Fruit fly (Drosophila melanogaster) whole organism, embryonic: Measurements from ENCODE around the gene Nxf3.

Experiments
- Antp ChIP-seq: fragments of 200-800 bp; sonication (Bioruptor generic); optimal IDR thresholded peaks from 3 replicates; lab custom pipeline; 2016; ENCODE audit warnings: missing biosample characterization, missing genetic modification characterization
- Bdp1 ChIP-seq: fragments of 200-800 bp; sonication (Bioruptor generic); optimal IDR thresholded peaks from 3 replicates; lab custom pipeline; 2016; ENCODE audit warnings: missing biosample characterization, missing genetic modification characterization
- CG10267 ChIP-seq: fragments of 200-800 bp; sonication (Bioruptor generic); optimal IDR thresholded peaks from 2 replicates; lab custom pipeline; 2018; ENCODE audit warnings: missing biosample characterization, mild to moderate bottlenecking, missing genetic modification characterization, moderate library complexity
- CG10274 ChIP-seq: fragments of 200-800 bp; sonication (Bioruptor generic); optimal IDR thresholded peaks from 3 replicates; lab custom pipeline; 2017; ENCODE audit warnings: missing biosample characterization, mild to moderate bottlenecking, missing genetic modification characterization
- CG10654 ChIP-seq: fragments of 200-800 bp; sonication (Bioruptor generic); optimal IDR thresholded peaks from 2 replicates; lab custom pipeline; 2016; ENCODE audit warnings: missing biosample characterization, missing genetic modification characterization
- CG12155 ChIP-seq: fragments of 200-800 bp; sonication (Bioruptor generic); optimal IDR thresholded peaks from 3 replicates; lab custom pipeline; 2016; ENCODE audit warnings: missing biosample characterization, missing genetic modification characterization
- CG14710 ChIP-seq: fragments of 200-800 bp; sonication (Bioruptor generic); optimal IDR thresholded peaks from 3 replicates; lab custom pipeline; 2019; ENCODE audit warnings: missing biosample characterization, mild to moderate bottlenecking, missing genetic modification characterization, moderate library complexity
- CG1529 ChIP-seq: fragments of 200-800 bp; sonication (Bioruptor generic); optimal IDR thresholded peaks from 3 replicates; lab custom pipeline; 2018; ENCODE audit warnings: missing biosample characterization, missing genetic modification characterization
- CG1602 ChIP-seq: fragments of 200-800 bp; sonication (Bioruptor generic); optimal IDR thresholded peaks from 3 replicates; lab custom pipeline; 2016; ENCODE audit warnings: missing biosample characterization, missing genetic modification characterization
- CG16815 ChIP-seq: fragments of 200-800 bp; sonication (Bioruptor generic); optimal IDR thresholded peaks from 3 replicates; lab custom pipeline; 2017; ENCODE audit warnings: missing biosample characterization, mild to moderate bottlenecking, missing genetic modification characterization
- CG16863 ChIP-seq: fragments of 200-800 bp; sonication (Bioruptor generic); optimal IDR thresholded peaks from 3 replicates; lab custom pipeline; 2016; ENCODE audit warnings: missing biosample characterization, missing genetic modification characterization
- CG17359 ChIP-seq: fragments of 200-800 bp; sonication (Bioruptor generic); optimal IDR thresholded peaks from 3 replicates; lab custom pipeline; 2018; ENCODE audit warnings: missing biosample characterization, mild to moderate bottlenecking, missing genetic modification characterization, moderate library complexity
- CG2712 ChIP-seq: fragments of 200-800 bp; optimal IDR thresholded peaks from 3 replicates; lab custom pipeline; 2019; ENCODE audit warnings: missing biosample characterization, mild to moderate bottlenecking, missing genetic modification characterization, moderate library complexity
- CG30431 ChIP-seq: fragments of 200-800 bp; sonication (Bioruptor generic); optimal IDR thresholded peaks from 2 replicates; lab custom pipeline; 2017; ENCODE audit warnings: missing biosample characterization, missing genetic modification characterization
- CG32772 ChIP-seq: fragments of 200-800 bp; sonication (Bioruptor generic); IDR thresholded peaks from 2 replicates; pipeline ENCODE4 v1.3.6; 2022; ENCODE audit warnings: missing biosample characterization, missing genetic modification characterization
- CG3407 ChIP-seq: fragments of 200-800 bp; sonication (Bioruptor generic); optimal IDR thresholded peaks from 2 replicates; lab custom pipeline; 2018; ENCODE audit warnings: missing biosample characterization, mild to moderate bottlenecking, missing genetic modification characterization
- CG6683 ChIP-seq: fragments of 200-800 bp; sonication (Bioruptor generic); optimal IDR thresholded peaks from 2 replicates; lab custom pipeline; 2017; ENCODE audit warnings: missing biosample characterization, mild to moderate bottlenecking, missing genetic modification characterization, missing genetic modification reagents
- CG7839 ChIP-seq: fragments of 200-800 bp; sonication (Bioruptor generic); optimal IDR thresholded peaks from 3 replicates; lab custom pipeline; 2018; ENCODE audit warnings: missing biosample characterization, mild to moderate bottlenecking, missing genetic modification characterization, moderate library complexity
- CG8478 ChIP-seq: fragments of >200 bp; optimal IDR thresholded peaks from 2 replicates; lab custom pipeline; 2018
- CG9609 ChIP-seq: fragments of 200-800 bp; sonication (Bioruptor generic); optimal IDR thresholded peaks from 3 replicates; lab custom pipeline; 2016; ENCODE audit warnings: missing biosample characterization, missing genetic modification characterization
- Camta ChIP-seq: fragments of 200-800 bp; sonication (Bioruptor generic); optimal IDR thresholded peaks from 2 replicates; lab custom pipeline; 2016; ENCODE audit warnings: missing biosample characterization, missing genetic modification characterization
- HLH3B ChIP-seq: fragments of 200-800 bp; sonication (Bioruptor generic); IDR thresholded peaks from 2 replicates; pipeline ENCODE4 v1.3.6; 2022; ENCODE audit warnings: missing biosample characterization, missing genetic modification characterization
- Hr51 ChIP-seq, 2 experiments: fragments of 200-800 bp; sonication (Bioruptor generic); optimal IDR thresholded peaks; 2 replicates in 1 of 2; 3 replicates in 1 of 2; lab custom pipeline; 2016 to 2018; ENCODE audit warnings: missing biosample characterization in 2 of 2, missing genetic modification characterization in 2 of 2, mild to moderate bottlenecking in 1 of 2, moderate library complexity in 1 of 2
- Sry-δ ChIP-seq: fragments of 200-800 bp; sonication (Bioruptor generic); optimal IDR thresholded peaks from 2 replicates; lab custom pipeline; 2016; ENCODE audit warnings: missing biosample characterization, missing genetic modification characterization
- Ssrp ChIP-seq: fragments of 200-800 bp; sonication (Bioruptor generic); optimal IDR thresholded peaks from 2 replicates; lab custom pipeline; 2018; ENCODE audit warnings: missing biosample characterization, mild to moderate bottlenecking, missing genetic modification characterization, moderate library complexity
- Tbp ChIP-seq: fragments of >200 bp; optimal IDR thresholded peaks from 2 replicates; lab custom pipeline; 2018; ENCODE audit warnings: missing biosample characterization, missing genetic modification characterization
- Vsx1 ChIP-seq: fragments of 200-800 bp; sonication (Bioruptor generic); optimal IDR thresholded peaks from 2 replicates; lab custom pipeline; 2017; ENCODE audit warnings: missing biosample characterization, mild to moderate bottlenecking, missing genetic modification characterization, missing genetic modification reagents
- Xrp1 ChIP-seq: fragments of 200-800 bp; sonication (Bioruptor generic); IDR thresholded peaks from 2 replicates; pipeline ENCODE4 v1.3.6; 2022; ENCODE audit warnings: missing biosample characterization, missing genetic modification characterization
- YL-1 ChIP-seq: fragments of 200-800 bp; sonication (Bioruptor generic); optimal IDR thresholded peaks from 3 replicates; lab custom pipeline; 2017; ENCODE audit warnings: missing biosample characterization, mild to moderate bottlenecking, missing genetic modification characterization
- ab ChIP-seq: fragments of 200-800 bp; sonication (Bioruptor generic); optimal IDR thresholded peaks from 2 replicates; lab custom pipeline; 2016; ENCODE audit warnings: missing biosample characterization, missing genetic modification characterization
- caup ChIP-seq: fragments of 200-800 bp; sonication (Bioruptor generic); optimal IDR thresholded peaks from 3 replicates; lab custom pipeline; 2017; ENCODE audit warnings: missing biosample characterization, mild to moderate bottlenecking, missing genetic modification characterization, moderate library complexity; ENCODE audit not compliant: severe bottlenecking
- chif ChIP-seq, 2 experiments: fragments of 200-800 bp; sonication (Bioruptor generic); optimal IDR thresholded peaks; 3 replicates each; lab custom pipeline; 2016; ENCODE audit warnings: missing biosample characterization in 2 of 2, missing genetic modification characterization in 2 of 2
- crp ChIP-seq, 2 experiments: fragments of 200-800 bp; sonication (Bioruptor generic); optimal IDR thresholded peaks; 2 replicates in 1 of 2; 3 replicates in 1 of 2; lab custom pipeline; 2017; ENCODE audit warnings: missing biosample characterization in 2 of 2, missing genetic modification characterization in 2 of 2, mild to moderate bottlenecking in 1 of 2, moderate library complexity in 1 of 2
- dm ChIP-seq: fragments of 200-800 bp; sonication (Bioruptor generic); optimal IDR thresholded peaks from 3 replicates; lab custom pipeline; 2016; ENCODE audit warnings: missing biosample characterization, missing genetic modification characterization
- fd3F ChIP-seq: fragments of 200-800 bp; sonication (Bioruptor generic); optimal IDR thresholded peaks from 2 replicates; lab custom pipeline; 2018; ENCODE audit warnings: missing biosample characterization, mild to moderate bottlenecking, missing genetic modification characterization, moderate library complexity
- grau ChIP-seq: fragments of 200-800 bp; optimal IDR thresholded peaks from 3 replicates; lab custom pipeline; 2019; ENCODE audit warnings: missing biosample characterization, mild to moderate bottlenecking, missing genetic modification characterization, moderate library complexity
- hbn ChIP-seq: fragments of 200-800 bp; sonication (Bioruptor generic); IDR thresholded peaks from 2 replicates; pipeline ENCODE4 v1.3.6; 2022; ENCODE audit warnings: missing biosample characterization, missing genetic modification characterization; ENCODE audit not compliant: partially characterized antibody
- jigr1 ChIP-seq: fragments of 200-800 bp; sonication (Bioruptor generic); IDR thresholded peaks from 3 replicates; pipeline ENCODE4 v1.3.6; 2022; ENCODE audit warnings: missing biosample characterization, missing genetic modification characterization
- lab ChIP-seq: fragments of 200-800 bp; sonication (Bioruptor generic); optimal IDR thresholded peaks from 3 replicates; lab custom pipeline; 2017; ENCODE audit warnings: missing biosample characterization, missing genetic modification characterization, mild to moderate bottlenecking, moderate library complexity, missing genetic modification reagents
- lmd ChIP-seq: fragments of 200-800 bp; sonication (Bioruptor generic); IDR thresholded peaks from 2 replicates; pipeline ENCODE4 v1.3.6; 2022; ENCODE audit warnings: missing biosample characterization, missing genetic modification characterization
- lov ChIP-seq, 2 experiments: fragments of 200-800 bp in 1 of 2; fragments of >200 bp in 1 of 2; sonication (Bioruptor generic) in 1 of 2; IDR thresholded peaks in 1 of 2; optimal IDR thresholded peaks in 1 of 2; 2 replicates in 1 of 2; 3 replicates in 1 of 2; pipeline versions ENCODE4 v1.3.6 to Lab custom; 2017 to 2022; ENCODE audit warnings: missing biosample characterization in 1 of 2, missing genetic modification characterization in 1 of 2
- nmo ChIP-seq: fragments of 200-800 bp; sonication (Bioruptor generic); optimal IDR thresholded peaks from 2 replicates; lab custom pipeline; 2018; ENCODE audit warnings: missing biosample characterization, mild to moderate bottlenecking, missing genetic modification characterization, moderate library complexity
- oc ChIP-seq: fragments of 200-800 bp; sonication (Bioruptor generic); optimal IDR thresholded peaks from 2 replicates; lab custom pipeline; 2018; ENCODE audit warnings: missing biosample characterization, mild to moderate bottlenecking, missing genetic modification characterization, moderate library complexity
- pho ChIP-seq: fragments of 200-800 bp; sonication (Bioruptor generic); optimal IDR thresholded peaks from 2 replicates; lab custom pipeline; 2016; ENCODE audit warnings: missing biosample characterization, missing genetic modification characterization
- phol ChIP-seq: fragments of 200-800 bp; sonication (Bioruptor generic); optimal IDR thresholded peaks from 3 replicates; lab custom pipeline; 2018; ENCODE audit warnings: missing biosample characterization, mild to moderate bottlenecking, missing genetic modification characterization, moderate library complexity
- salm ChIP-seq: fragments of 200-800 bp; sonication (Bioruptor generic); optimal IDR thresholded peaks from 2 replicates; lab custom pipeline; 2018; ENCODE audit warnings: missing biosample characterization, mild to moderate bottlenecking, missing genetic modification characterization
- slou ChIP-seq: fragments of 200-800 bp; sonication (Bioruptor generic); optimal IDR thresholded peaks from 3 replicates; lab custom pipeline; 2016; ENCODE audit warnings: missing biosample characterization, missing genetic modification characterization
- trem ChIP-seq: fragments of 200-800 bp; optimal IDR thresholded peaks from 3 replicates; lab custom pipeline; 2019; ENCODE audit warnings: missing biosample characterization, mild to moderate bottlenecking, missing genetic modification characterization, moderate library complexity
- zfh1 ChIP-seq: fragments of 200-800 bp; sonication (Bioruptor generic); IDR thresholded peaks from 3 replicates; pipeline ENCODE4 v1.3.6; 2022; ENCODE audit warnings: missing biosample characterization, missing genetic modification characterization

Gene Nxf3

dm6 chr3L:13957212-13957668 is 7.8 kb upstream of the Nxf3 start (continued):
- TF ChIP-seq CG10654 (peak; percentile 57), CG1529 (GFP tag; lab: Kevin White, UChicago) (peak; percentile 40), CG3407 (GFP tag; lab: Kevin White, UChicago) (peak; percentile 65), YL-1 (GFP tag; lab: Kevin White, UChicago) (peak; percentile 4), chif (GFP tag; optimal IDR thresholded peaks at IDR 0.05; lab: Kevin White, UChicago) (peak; percentile 23 to 63), Bdp1 (GFP tag; lab: Kevin White, UChicago) (no peak), HLH3B (peak; percentile 26; the same call in 1 of the 2 replicates), salm (tag; lab: Kevin White, UChicago) (peak; percentile 43), CG9609 (GFP tag; lab: Kevin White, UChicago) (peak; percentile 37), Camta (GFP tag; lab: Kevin White, UChicago) (peak; percentile 49), jigr1 (GFP tag; lab: Robert Waterston, UW) (peak; percentile 39; the same call in 1 of the 3 replicates), CG16815 (GFP tag; lab: Kevin White, UChicago) (peak; percentile 75), oc (peak; percentile 57), slou (GFP tag; lab: Kevin White, UChicago) (peak; percentile 3), Ssrp (peak; percentile 77), dm (GFP tag; lab: Kevin White, UChicago) (peak; percentile 16), ab (no peak), pho (GFP tag; lab: Kevin White, UChicago) (peak; percentile 27), nmo (peak; percentile 76), CG17359 (tag; lab: Kevin White, UChicago) (peak; percentile 75), phol (tag; lab: Kevin White, UChicago) (peak; percentile 91), trem (tag; lab: Kevin White, UChicago) (peak; percentile 59), fd3F (peak; percentile 15), Antp (GFP tag; lab: Kevin White, UChicago) (peak; percentile 21), Xrp1 (GFP tag; lab: Robert Waterston, UW) (peak; percentile 73), lab (GFP tag; lab: Kevin White, UChicago) (peak; percentile 50), lov (optimal IDR thresholded peaks at IDR 0.05; lab: Kevin White, UChicago) (no peak), lov (GFP tag; IDR thresholded peaks at IDR 0.05; lab: Robert Waterston, UW) (no peak), crp (GFP tag; optimal IDR thresholded peaks at IDR 0.05; lab: Kevin White, UChicago) (peak in 1 of 2 experiments; percentile 22), caup (GFP tag; lab: Kevin White, UChicago) (peak; percentile 1), CG2712 (tag; lab: Kevin White, UChicago) (peak; percentile 81), CG30431 (GFP tag; lab: Kevin White, UChicago) (peak; percentile 56), zfh1 (no peak), CG6683 (GFP tag; lab: Kevin White, UChicago) (peak; percentile 45), Tbp (GFP tag; lab: Kevin White, UChicago) (no peak), CG12155 (peak; percentile 43), CG16863 (GFP tag; lab: Kevin White, UChicago) (peak; percentile 4), CG7839 (tag; lab: Kevin White, UChicago) (peak; percentile 76), lmd (peak; percentile 41), CG1602 (GFP tag; lab: Kevin White, UChicago) (peak; percentile 68), Vsx1 (GFP tag; lab: Kevin White, UChicago) (peak; percentile 65), Hr51 (GFP tag; optimal IDR thresholded peaks at IDR 0.05; lab: Kevin White, UChicago) (peak in 1 of 2 experiments; percentile 86), grau (tag; lab: Kevin White, UChicago) (peak; percentile 66), CG10267 (peak; percentile 79), Sry-δ (GFP tag; lab: Kevin White, UChicago) (no peak), hbn (no peak), CG14710 (tag; lab: Kevin White, UChicago) (peak; percentile 90), CG32772 (0 out of 2 replicates have a peak, but pooled peaks have one; percentile 35), CG10274 (GFP tag; lab: Kevin White, UChicago) (peak; percentile 1), CG8478 (no peak)
